Worm (Caenorhabditis elegans): ENCODE measurements around the gene lgc-47.
A peak's percentile ranks its signal among the peaks of the same experiment; 100 is the strongest.

lgc-47 gene

DNA sequence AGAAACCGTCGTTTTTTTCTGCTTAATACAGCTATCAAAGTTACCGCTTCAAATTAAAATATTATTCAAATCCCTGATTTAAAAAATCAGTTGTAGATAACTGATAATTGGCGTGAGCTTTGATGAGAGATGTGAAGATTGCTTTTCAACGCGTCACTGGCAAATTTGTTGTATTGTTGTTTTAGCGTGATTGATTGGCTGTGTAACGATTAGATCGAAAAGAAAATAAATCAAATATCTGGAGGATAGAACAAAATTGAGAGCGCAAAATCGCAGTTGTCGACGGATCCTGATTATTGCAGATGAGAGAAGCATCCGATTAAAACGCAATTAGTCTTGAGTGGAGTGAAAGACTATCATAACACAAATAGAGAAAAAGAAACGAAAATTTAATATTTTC, 33.4 kb upstream of the lgc-47 start:
- no peak for TF ChIP-seq flt-1 (GFP tag; IDR thresholded peaks at IDR 0.05)
- no peak for TF ChIP-seq klf-2 (GFP tag; conservative IDR thresholded peaks at IDR 0.05)
- no peak for TF ChIP-seq T22C8.4 (GFP tag; IDR thresholded peaks at IDR 0.05)
- no peak for TF ChIP-seq ref-1 (GFP tag; conservative IDR thresholded peaks at IDR 0.05)
- TF ChIP-seq ztf-29 (GFP tag; IDR thresholded peaks at IDR 0.05), result no peak
- TF ChIP-seq cog-1 (tag; optimal IDR thresholded peaks at IDR 0.05), result no peak
- TF ChIP-seq ztf-23 (GFP tag; IDR thresholded peaks at IDR 0.05), result no peak
- no peak for TF ChIP-seq tab-1 (GFP tag; IDR thresholded peaks at IDR 0.05)
- TF ChIP-seq med-1 (GFP tag; optimal IDR thresholded peaks at IDR 0.05; ENCODE audit: insufficient read depth), result no peak

DNA sequence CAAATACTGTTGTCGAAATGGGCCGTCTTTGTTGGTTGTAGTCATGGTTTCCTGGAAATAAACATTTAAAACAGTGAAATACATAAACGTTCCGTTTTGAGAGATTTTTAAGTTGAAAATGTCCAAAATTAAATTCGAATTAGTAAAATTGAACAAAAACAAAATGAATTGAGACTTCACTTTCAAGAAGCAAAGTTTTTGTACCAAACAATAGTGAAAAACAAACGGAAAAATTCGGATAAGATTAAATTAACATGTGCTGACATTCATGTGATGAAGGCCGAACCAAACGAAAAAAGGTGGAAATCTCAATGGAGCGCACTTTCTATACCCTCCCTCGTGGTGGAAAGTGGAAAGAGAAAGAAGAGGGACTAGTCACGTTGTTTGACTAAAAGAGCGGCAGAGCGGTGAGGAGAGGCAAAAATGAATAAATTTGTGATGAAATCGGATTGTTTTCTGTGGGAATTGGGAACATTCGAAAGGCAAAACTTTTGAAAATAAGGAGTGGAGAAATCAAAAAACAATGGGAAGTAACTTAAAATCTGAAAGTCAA, 30.6 kb upstream of the lgc-47 start, which contains the start of gene ipla-2:
Gene ipla-2 (minus strand): TSS at position 51 of the 553 bp plus-strand sequence.
- peak; percentile 7 for TF ChIP-seq cog-1 (tag; optimal IDR thresholded peaks at IDR 0.05)
- TF ChIP-seq med-1 (GFP tag; optimal IDR thresholded peaks at IDR 0.05; ENCODE audit: insufficient read depth), result no peak
- no peak for TF ChIP-seq ztf-29 (GFP tag; IDR thresholded peaks at IDR 0.05)
- no peak for TF ChIP-seq ref-1 (GFP tag; conservative IDR thresholded peaks at IDR 0.05)
- TF ChIP-seq ztf-23 (GFP tag; IDR thresholded peaks at IDR 0.05), result no peak
- no peak for TF ChIP-seq T22C8.4 (GFP tag; IDR thresholded peaks at IDR 0.05)

DNA sequence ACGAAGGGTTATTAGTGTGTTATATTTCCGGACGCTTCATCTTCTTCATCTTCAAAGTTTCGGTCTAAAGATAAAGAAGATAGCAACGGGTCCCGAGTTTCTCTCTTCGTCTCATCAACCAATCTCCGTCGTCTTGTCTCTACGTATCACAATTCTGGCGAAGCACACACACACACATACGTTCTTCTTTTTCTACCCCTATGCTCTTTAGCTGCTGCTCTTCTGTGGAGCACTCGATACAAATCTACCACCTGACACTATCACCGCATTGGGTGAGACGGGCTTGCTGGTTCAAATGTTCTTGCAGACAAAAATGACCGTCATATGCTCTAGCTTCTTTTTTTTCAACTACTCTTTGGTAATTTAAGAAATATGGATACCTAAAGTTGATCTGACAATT, 24.9 kb upstream of the lgc-47 start:
- TF ChIP-seq ztf-23 (GFP tag; IDR thresholded peaks at IDR 0.05), result no peak
- no peak for TF ChIP-seq flt-1 (GFP tag; IDR thresholded peaks at IDR 0.05)
- no peak for TF ChIP-seq med-1 (GFP tag; optimal IDR thresholded peaks at IDR 0.05; ENCODE audit: insufficient read depth)
- no peak for TF ChIP-seq ztf-29 (GFP tag; IDR thresholded peaks at IDR 0.05)
- no peak for TF ChIP-seq klf-2 (GFP tag; conservative IDR thresholded peaks at IDR 0.05)
- no peak for TF ChIP-seq T22C8.4 (GFP tag; IDR thresholded peaks at IDR 0.05)
- TF ChIP-seq tab-1 (GFP tag; IDR thresholded peaks at IDR 0.05), result no peak
- no peak for TF ChIP-seq cog-1 (tag; optimal IDR thresholded peaks at IDR 0.05)
- no peak for TF ChIP-seq ref-1 (GFP tag; conservative IDR thresholded peaks at IDR 0.05)

DNA sequence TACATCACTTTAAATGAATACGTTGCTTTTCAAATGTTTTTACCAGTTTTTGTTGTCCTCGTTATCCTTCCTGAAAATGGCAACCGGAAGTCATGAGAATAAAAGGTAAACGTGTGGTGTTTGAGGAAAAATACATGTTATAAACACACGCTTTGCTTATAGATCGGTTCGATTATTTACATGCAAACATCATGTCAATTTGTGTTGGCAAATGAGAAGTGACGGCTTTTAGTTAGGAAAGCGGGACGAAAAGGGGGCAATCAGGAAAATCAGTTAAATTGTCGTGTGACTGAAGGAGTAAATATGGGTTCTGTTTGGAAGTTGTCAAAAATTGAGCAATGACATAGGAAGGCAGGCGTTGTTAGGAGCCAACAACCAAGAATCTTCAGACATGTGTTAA, 23.8 kb upstream of the lgc-47 start, which contains the start of gene rrc-1:
Gene rrc-1 (minus strand): TSS at position 74 of the 400 bp plus-strand sequence.
- no peak for TF ChIP-seq ztf-23 (GFP tag; IDR thresholded peaks at IDR 0.05)
- TF ChIP-seq cog-1 (tag; optimal IDR thresholded peaks at IDR 0.05), result no peak
- no peak for TF ChIP-seq tab-1 (GFP tag; IDR thresholded peaks at IDR 0.05)
- no peak for TF ChIP-seq ztf-29 (GFP tag; IDR thresholded peaks at IDR 0.05)
- TF ChIP-seq klf-2 (GFP tag; conservative IDR thresholded peaks at IDR 0.05), result no peak
- TF ChIP-seq ref-1 (GFP tag; conservative IDR thresholded peaks at IDR 0.05), result no peak
- no peak for TF ChIP-seq T22C8.4 (GFP tag; IDR thresholded peaks at IDR 0.05)
- no peak for TF ChIP-seq flt-1 (GFP tag; IDR thresholded peaks at IDR 0.05)
- TF ChIP-seq med-1 (GFP tag; optimal IDR thresholded peaks at IDR 0.05; ENCODE audit: insufficient read depth), result no peak

DNA sequence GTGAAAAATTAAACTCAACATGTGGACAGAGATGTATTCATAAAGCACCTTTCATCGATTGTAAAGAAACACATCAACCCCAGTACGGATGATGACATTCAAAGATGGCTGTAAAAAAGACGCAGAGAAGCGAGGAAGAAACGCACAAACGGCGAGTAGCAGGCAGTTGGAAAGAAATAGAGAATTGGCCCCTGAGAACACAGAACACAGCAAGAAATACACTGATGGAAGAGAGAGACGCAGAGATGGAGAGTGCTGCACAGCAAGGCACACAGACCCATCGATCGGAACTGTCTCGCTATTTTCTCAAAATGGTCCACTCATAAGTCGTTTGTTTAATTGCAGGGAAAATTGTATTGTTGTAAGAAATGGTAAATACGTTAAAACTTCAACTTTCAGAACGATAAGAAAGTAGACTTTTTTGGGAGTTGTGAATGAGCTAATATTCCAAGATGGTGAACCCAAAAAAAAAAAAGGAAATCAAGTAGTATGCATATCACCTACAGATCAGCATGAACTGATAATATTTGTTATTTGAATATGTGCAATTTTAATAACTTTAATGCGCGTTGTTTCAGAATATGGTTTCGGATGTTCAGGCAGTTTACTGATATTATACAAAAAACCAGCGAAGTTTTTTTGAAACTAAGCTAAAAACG, 15.3 kb upstream of the lgc-47 start:
- TF ChIP-seq T22C8.4 (GFP tag; IDR thresholded peaks at IDR 0.05), result peak; percentile 44; the same call in 1 of the 2 replicates
- no peak for TF ChIP-seq ref-1 (GFP tag; conservative IDR thresholded peaks at IDR 0.05)

DNA sequence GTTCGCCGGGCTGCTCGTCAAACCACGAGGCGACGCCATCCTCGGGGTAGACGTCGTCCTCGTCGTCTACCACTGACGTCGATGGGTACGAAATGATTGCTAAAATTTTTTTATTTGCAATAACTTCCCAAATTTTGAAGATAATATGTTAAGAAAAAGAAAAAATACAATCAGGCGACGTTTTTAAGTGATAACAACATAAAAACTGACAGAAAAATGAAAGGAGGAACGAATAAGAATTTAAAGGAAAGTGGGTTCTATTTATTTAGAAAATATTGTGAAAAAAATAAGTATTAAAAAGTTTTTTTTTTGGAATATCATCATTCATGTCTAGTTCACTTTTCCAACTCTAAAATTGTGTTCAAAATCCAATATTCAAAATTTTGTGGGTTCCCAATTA, 14.7 kb upstream of the lgc-47 start, which contains the start of gene dpy-22:
Gene dpy-22 (minus strand): TSS at position 101 of the 400 bp plus-strand sequence.
- no peak for TF ChIP-seq klf-2 (GFP tag; conservative IDR thresholded peaks at IDR 0.05)
- TF ChIP-seq tab-1 (GFP tag; IDR thresholded peaks at IDR 0.05), result no peak
- TF ChIP-seq cog-1 (tag; optimal IDR thresholded peaks at IDR 0.05), result no peak
- no peak for TF ChIP-seq ztf-29 (GFP tag; IDR thresholded peaks at IDR 0.05)
- TF ChIP-seq ztf-23 (GFP tag; IDR thresholded peaks at IDR 0.05), result no peak
- TF ChIP-seq flt-1 (GFP tag; IDR thresholded peaks at IDR 0.05), result no peak
- no peak for TF ChIP-seq T22C8.4 (GFP tag; IDR thresholded peaks at IDR 0.05)
- TF ChIP-seq med-1 (GFP tag; optimal IDR thresholded peaks at IDR 0.05; ENCODE audit: insufficient read depth), result no peak
- TF ChIP-seq ref-1 (GFP tag; conservative IDR thresholded peaks at IDR 0.05), result no peak

DNA sequence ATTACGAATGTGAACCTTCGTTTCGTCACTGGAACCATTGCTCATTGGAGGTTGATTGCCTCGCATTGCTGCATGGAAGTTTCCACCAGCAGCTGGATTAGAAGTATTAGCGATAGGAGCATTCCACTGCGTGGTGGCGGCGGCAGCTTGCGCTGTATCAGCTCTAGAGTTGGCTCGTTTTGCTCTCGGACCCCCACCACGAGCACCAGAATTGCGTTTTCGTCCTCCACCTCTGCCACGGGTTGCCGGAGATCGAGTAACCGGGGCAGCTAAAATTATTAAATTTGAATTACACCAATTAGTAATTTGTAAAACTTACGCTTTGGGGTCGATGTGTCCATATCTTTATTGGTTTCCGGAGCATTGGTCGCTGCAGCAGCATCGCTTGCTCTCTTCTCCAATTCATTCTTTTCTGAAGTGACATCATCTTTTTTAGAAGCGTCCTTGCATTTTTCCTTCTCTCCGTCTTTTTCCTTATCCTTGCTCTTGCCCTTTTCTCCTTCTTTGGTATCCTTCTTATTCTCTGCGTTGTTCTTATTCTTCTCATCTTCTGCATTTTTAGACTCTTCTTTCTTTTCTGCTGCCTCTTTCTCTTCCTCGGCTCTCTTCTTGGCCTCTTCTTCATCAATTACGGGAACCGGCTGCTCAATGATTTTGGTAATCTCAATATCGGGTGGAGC, 6.8 kb upstream of the lgc-47 start:
- TF ChIP-seq ztf-23 (GFP tag; IDR thresholded peaks at IDR 0.05) (no peak), ref-1 (GFP tag; conservative IDR thresholded peaks at IDR 0.05) (no peak), ztf-29 (GFP tag; IDR thresholded peaks at IDR 0.05) (no peak), med-1 (GFP tag; optimal IDR thresholded peaks at IDR 0.05; ENCODE audit: insufficient read depth) (no peak), tab-1 (GFP tag; IDR thresholded peaks at IDR 0.05) (no peak), cog-1 (tag; optimal IDR thresholded peaks at IDR 0.05) (no peak), T22C8.4 (GFP tag; IDR thresholded peaks at IDR 0.05) (no peak), klf-2 (GFP tag; conservative IDR thresholded peaks at IDR 0.05) (no peak), flt-1 (GFP tag; IDR thresholded peaks at IDR 0.05) (no peak)

DNA sequence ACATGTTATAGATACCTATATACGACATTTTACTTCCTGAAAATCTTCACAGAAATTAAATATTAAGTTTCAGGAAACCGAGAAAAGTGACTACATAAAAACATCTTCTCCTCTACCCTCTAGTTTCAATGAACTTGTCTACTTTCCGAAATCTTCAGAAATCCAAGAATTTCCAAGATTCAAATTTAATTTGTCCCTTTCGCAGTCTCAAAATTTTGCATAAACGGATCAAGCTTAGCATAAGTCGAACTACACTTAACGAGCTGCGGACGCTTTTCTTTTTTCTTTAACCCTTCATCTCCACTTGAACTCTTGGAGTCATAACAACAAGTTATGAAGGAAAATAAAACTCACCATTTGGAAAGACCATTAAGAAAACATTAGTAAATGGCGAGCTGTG, 2.0 kb downstream of the lgc-47 start:
- TF ChIP-seq klf-2 (GFP tag; conservative IDR thresholded peaks at IDR 0.05) (no peak), ref-1 (GFP tag; conservative IDR thresholded peaks at IDR 0.05) (no peak), ztf-23 (GFP tag; IDR thresholded peaks at IDR 0.05) (no peak), med-1 (GFP tag; optimal IDR thresholded peaks at IDR 0.05; ENCODE audit: insufficient read depth) (no peak), cog-1 (tag; optimal IDR thresholded peaks at IDR 0.05) (no peak), flt-1 (GFP tag; IDR thresholded peaks at IDR 0.05) (no peak), T22C8.4 (GFP tag; IDR thresholded peaks at IDR 0.05) (no peak), ztf-29 (GFP tag; IDR thresholded peaks at IDR 0.05) (no peak), tab-1 (GFP tag; IDR thresholded peaks at IDR 0.05) (no peak)

DNA sequence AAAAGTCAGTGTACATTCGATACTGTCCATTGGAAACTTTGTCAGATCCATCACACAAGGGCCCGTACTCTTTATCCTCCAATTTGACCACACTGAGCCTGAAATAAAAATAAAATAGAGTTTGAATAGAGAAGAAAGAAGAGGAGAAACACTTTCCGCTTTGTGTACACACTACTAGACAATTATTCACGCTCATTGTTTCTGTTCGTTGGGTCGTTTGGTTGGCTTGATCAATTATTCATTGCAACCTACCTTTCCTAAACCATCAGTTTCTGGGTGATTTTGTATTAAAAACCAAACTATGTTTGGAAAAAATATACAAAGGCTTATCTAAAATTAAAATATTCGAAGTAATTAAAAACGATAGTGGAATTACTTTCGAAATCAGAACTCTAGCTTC, 2.7 kb downstream of the lgc-47 start:
- TF ChIP-seq ztf-23 (GFP tag; IDR thresholded peaks at IDR 0.05) (no peak), flt-1 (GFP tag; IDR thresholded peaks at IDR 0.05) (no peak), cog-1 (tag; optimal IDR thresholded peaks at IDR 0.05) (no peak), T22C8.4 (GFP tag; IDR thresholded peaks at IDR 0.05) (no peak), ref-1 (GFP tag; conservative IDR thresholded peaks at IDR 0.05) (no peak), klf-2 (GFP tag; conservative IDR thresholded peaks at IDR 0.05) (no peak)

All from whole organism, midembryonic.